Worm (Caenorhabditis elegans): ENCODE results near the gene srw-40.

Gene srw-40

ce11 chrII:4312115-4312514 lies 3.8 kb downstream of the srw-40 start, which contains the start of gene plep-1:
TSS of gene plep-1 (minus strand) at chrII:4312215.
- TF ChIP-seq pag-3 (tag; optimal IDR thresholded peaks at IDR 0.05; ENCODE audit: borderline replicate concordance, insufficient read depth) (no peak), lin-14 (GFP tag; optimal IDR thresholded peaks at IDR 0.05) (no peak), snu-23 (GFP tag; optimal IDR thresholded peaks at IDR 0.05) (no peak), vab-15 (tag; optimal IDR thresholded peaks at IDR 0.05) (no peak), nhr-12 (tag; optimal IDR thresholded peaks at IDR 0.05) (no peak), xbp-1 (tag; optimal IDR thresholded peaks at IDR 0.05) (no peak), dsc-1 (tag; optimal IDR thresholded peaks at IDR 0.05) (no peak), efl-1 (optimal IDR thresholded peaks at IDR 0.05) (no peak), efl-1 (GFP tag; optimal IDR thresholded peaks at IDR 0.05 in 1 of 2) (no peak), elt-2 (tag; optimal IDR thresholded peaks at IDR 0.05) (no peak), ztf-11 (tag; optimal IDR thresholded peaks at IDR 0.05) (no peak), ceh-82 (tag; optimal IDR thresholded peaks at IDR 0.05) (no peak), ztf-4 (tag; optimal IDR thresholded peaks at IDR 0.05) (no peak), lsy-2 (tag; optimal IDR thresholded peaks at IDR 0.05) (no peak), ama-1 (optimal IDR thresholded peaks at IDR 0.05) (no peak), tlp-1 (tag; optimal IDR thresholded peaks at IDR 0.05) (no peak)

ce11 chrII:4306921-4307630 lies 8.8 kb downstream of the srw-40 start, which contains the start of gene Y52E8A.3:
TSS of gene Y52E8A.3 (minus strand) at chrII:4306971.
- TF ChIP-seq grh-1 (GFP tag; IDR thresholded peaks at IDR 0.05) (no peak), ceh-63 (GFP tag; optimal IDR thresholded peaks at IDR 0.05) (no peak), lin-39 (tag; optimal IDR thresholded peaks at IDR 0.05) (no peak), swsn-7 (tag; optimal IDR thresholded peaks at IDR 0.05) (no peak)

- no peak for TF ChIP-seq tlp-1 (tag; optimal IDR thresholded peaks at IDR 0.05)
- no peak for TF ChIP-seq ceh-90 (tag; optimal IDR thresholded peaks at IDR 0.05)
- TF ChIP-seq ztf-11 (tag; optimal IDR thresholded peaks at IDR 0.05): no peak
- no peak for TF ChIP-seq nhr-28 (tag; optimal IDR thresholded peaks at IDR 0.05)
- TF ChIP-seq F16B12.6 (tag; optimal IDR thresholded peaks at IDR 0.05): no peak
- no peak for TF ChIP-seq isw-1 (GFP tag; IDR thresholded peaks at IDR 0.05)
- TF ChIP-seq lin-14 (GFP tag; optimal IDR thresholded peaks at IDR 0.05): no peak
- TF ChIP-seq nhr-84 (tag; optimal IDR thresholded peaks at IDR 0.05): no peak
These were observed 14.6 kb downstream of the srw-40 start, which contains the start of gene gtf-2F1 for ce11 chrII:4301307-4301706. TSS of gene gtf-2F1 (plus strand) at chrII:4301607.

- TF ChIP-seq C16A3.4 (tag; optimal IDR thresholded peaks at IDR 0.05): peak; percentile 93
- peak; percentile 98 for TF ChIP-seq xbp-1 (tag; optimal IDR thresholded peaks at IDR 0.05)
- peak; percentile 79 for TF ChIP-seq C34B4.2 (tag; optimal IDR thresholded peaks at IDR 0.05)
- TF ChIP-seq nhr-28 (tag; optimal IDR thresholded peaks at IDR 0.05): peak; percentile 28
- peak; percentile 93 for TF ChIP-seq sup-37 (GFP tag; optimal IDR thresholded peaks at IDR 0.05)
- TF ChIP-seq lsy-2 (tag; optimal IDR thresholded peaks at IDR 0.05): peak; percentile 96 to 97
- TF ChIP-seq aha-1 (tag; optimal IDR thresholded peaks at IDR 0.05): peak; percentile 76
- TF ChIP-seq unc-62 (GFP tag; optimal IDR thresholded peaks at IDR 0.05): peak; percentile 68
- TF ChIP-seq fkh-4 (tag; optimal IDR thresholded peaks at IDR 0.05; ENCODE audit: borderline replicate concordance): peak; percentile 99
- TF ChIP-seq egl-13 (tag; optimal IDR thresholded peaks at IDR 0.05): peak; percentile 97
- TF ChIP-seq tbx-2 (tag; optimal IDR thresholded peaks at IDR 0.05): peak; percentile 98
- peak; percentile 98 for TF ChIP-seq mab-9 (GFP tag; IDR thresholded peaks at IDR 0.05)
- TF ChIP-seq nhr-84 (tag; optimal IDR thresholded peaks at IDR 0.05): no peak
- peak; percentile 85 to 89 (median 87) for TF ChIP-seq dpl-1 (GFP tag; optimal IDR thresholded peaks at IDR 0.05)
- peak; percentile 85 for TF ChIP-seq Y116A8C.19 (tag; optimal IDR thresholded peaks at IDR 0.05; ENCODE audit: borderline replicate concordance)
- peak in 1 of 2 experiments; percentile 98 for TF ChIP-seq ztf-11 (tag; optimal IDR thresholded peaks at IDR 0.05)
- TF ChIP-seq nhr-11 (tag; optimal IDR thresholded peaks at IDR 0.05): peak; percentile 85
- peak; percentile 95 for TF ChIP-seq skn-1 (tag; optimal IDR thresholded peaks at IDR 0.05)
- TF ChIP-seq lin-13 (GFP tag; optimal IDR thresholded peaks at IDR 0.05): peak; percentile 97
- TF ChIP-seq ces-1 (GFP tag; optimal IDR thresholded peaks at IDR 0.05): peak; percentile 33
- TF ChIP-seq jun-1 (tag; optimal IDR thresholded peaks at IDR 0.05): peak; percentile 93
- peak; percentile 99 for TF ChIP-seq nhr-85 (tag)
- TF ChIP-seq snu-23 (GFP tag; optimal IDR thresholded peaks at IDR 0.05): peak; percentile 99
- TF ChIP-seq fkh-10 (GFP tag; optimal IDR thresholded peaks at IDR 0.05): peak; percentile 91
- TF ChIP-seq ceh-88 (GFP tag; IDR thresholded peaks at IDR 0.05): peak; percentile 92
- peak; percentile 98 for TF ChIP-seq nhr-71 (tag; optimal IDR thresholded peaks at IDR 0.05)
- peak; percentile 93 for TF ChIP-seq mep-1 (tag; optimal IDR thresholded peaks at IDR 0.05)
These were observed 16.6 kb downstream of the srw-40 start, which contains the start of gene sco-1 for ce11 chrII:4299227-4299703. TSS of gene sco-1 (plus strand) at chrII:4299653.

Measured in whole organism, L1 larva.